Fruit fly (Drosophila melanogaster): ENCODE results near the gene CG1999.

- peak; percentile 37 for TF ChIP-seq CG14655 (GFP tag; optimal IDR thresholded peaks at IDR 0.05)
- peak; percentile 37 for TF ChIP-seq Pif1A (GFP tag; optimal IDR thresholded peaks at IDR 0.05)
- TF ChIP-seq CG17806 (tag; optimal IDR thresholded peaks at IDR 0.05): no peak
- peak; percentile 52 for TF ChIP-seq CG8159 (tag; optimal IDR thresholded peaks at IDR 0.05)
- TF ChIP-seq CG15710 (tag; optimal IDR thresholded peaks at IDR 0.05): peak; percentile 43
- TF ChIP-seq CG12605 (GFP tag; IDR thresholded peaks at IDR 0.05): no peak
- no peak for TF ChIP-seq gl (tag; optimal IDR thresholded peaks at IDR 0.05)
- TF ChIP-seq fd96Ca (GFP tag; IDR thresholded peaks at IDR 0.05): peak; percentile 45; the same call in 1 of the 3 replicates
- TF ChIP-seq CG32121 (GFP tag; IDR thresholded peaks at IDR 0.05): no peak
- TF ChIP-seq CG4496 (GFP tag; IDR thresholded peaks at IDR 0.05): no peak
- TF ChIP-seq CG8301 (tag; optimal IDR thresholded peaks at IDR 0.05): peak; percentile 21
- no peak for TF ChIP-seq EcR (GFP tag; optimal IDR thresholded peaks at IDR 0.05)
- TF ChIP-seq Pif1B (GFP tag; optimal IDR thresholded peaks at IDR 0.05): no peak
Measured at dm6 chrX:7379569-7379968, 21.0 kb downstream of the CG1999 start.
